Worm (Caenorhabditis elegans) whole organism, mixed stage, embryonic: ENCODE measurements around the gene F45D11.11.

Source experiments
- ces-1 ChIP-seq: fragments of 150-350 bp; optimal IDR thresholded peaks from 2 replicates; lab custom pipeline; 2014; ENCODE audit warnings: missing biosample characterization, missing genetic modification reagents, missing genetic modification characterization
- drap-1 ChIP-seq: fragments of 200-800 bp; sonication (Bioruptor generic); optimal IDR thresholded peaks from 3 replicates; lab custom pipeline; 2018; ENCODE audit warnings: mild to moderate bottlenecking, missing genetic modification characterization, missing compliant biosample characterization
- lin-13 ChIP-seq: fragments of 150-350 bp; optimal IDR thresholded peaks from 2 replicates; lab custom pipeline; 2014; ENCODE audit warnings: missing biosample characterization, missing genetic modification characterization
- mep-1 ChIP-seq: fragments of 150-350 bp; optimal IDR thresholded peaks from 2 replicates; lab custom pipeline; 2017; ENCODE audit warnings: missing biosample characterization, missing genetic modification reagents, missing genetic modification characterization, inconsistent platforms
- nhr-12 ChIP-seq: fragments of 150-350 bp; optimal IDR thresholded peaks from 2 replicates; lab custom pipeline; 2014; ENCODE audit warnings: missing biosample characterization, missing genetic modification characterization
- nhr-237 ChIP-seq: fragments of 150-350 bp; optimal IDR thresholded peaks from 2 replicates; lab custom pipeline; 2014; ENCODE audit warnings: missing biosample characterization, missing genetic modification characterization
- nhr-76 ChIP-seq: sonication (generic microtip); optimal IDR thresholded peaks from 2 replicates; lab custom pipeline; 2017; ENCODE audit warnings: missing biosample characterization, missing genetic modification characterization
- pha-4 ChIP-seq: fragments of 150-350 bp; optimal IDR thresholded peaks from 2 replicates; lab custom pipeline; 2018; ENCODE audit warnings: missing biosample characterization, missing genetic modification reagents, missing genetic modification characterization
- unc-62 ChIP-seq: fragments of 150-350 bp; optimal IDR thresholded peaks from 2 replicates; lab custom pipeline; 2014; ENCODE audit warnings: missing biosample characterization, missing genetic modification reagents, missing genetic modification characterization
- ztf-11 ChIP-seq: fragments of 150-350 bp; optimal IDR thresholded peaks from 2 replicates; lab custom pipeline; 2014; ENCODE audit warnings: missing biosample characterization, missing genetic modification characterization

DNA sequence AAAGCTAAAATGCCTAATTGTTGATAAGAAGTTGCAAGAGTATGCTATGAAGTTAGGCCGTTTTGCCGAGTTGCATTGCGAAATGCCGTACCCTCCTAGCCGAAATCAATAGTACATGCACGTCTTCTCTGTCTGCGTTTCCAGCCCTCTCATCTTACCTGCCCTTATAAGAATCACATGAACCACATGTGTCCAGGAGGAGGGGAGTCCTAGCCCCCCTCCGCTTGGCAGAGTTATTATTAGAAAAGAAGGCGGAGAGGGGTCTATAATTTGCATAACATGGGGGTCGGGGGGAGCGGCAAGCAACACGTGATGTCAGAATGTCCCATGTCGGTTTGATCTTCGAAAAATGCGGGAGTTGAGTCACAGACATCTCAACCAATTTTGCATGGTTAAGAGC, 43.0 kb downstream of the F45D11.11 start:
- no peak for TF ChIP-seq nhr-76 (tag; lab: Kevin White, UChicago)
- no peak for TF ChIP-seq ces-1 (GFP tag; lab: Kevin White, UChicago)
- TF ChIP-seq nhr-12 (tag; lab: Kevin White, UChicago): no peak
- TF ChIP-seq nhr-237 (tag; lab: Kevin White, UChicago): no peak
- no peak for TF ChIP-seq drap-1 (GFP tag; lab: Kevin White, UChicago)
- no peak for TF ChIP-seq mep-1 (tag; lab: Kevin White, UChicago)
- TF ChIP-seq pha-4 (tag; lab: Kevin White, UChicago): no peak
- TF ChIP-seq unc-62 (GFP tag; lab: Kevin White, UChicago): no peak
- no peak for TF ChIP-seq ztf-11 (tag; lab: Kevin White, UChicago)
- TF ChIP-seq lin-13 (tag; lab: Kevin White, UChicago): no peak
